Fruit fly (Drosophila melanogaster): ENCODE results near the gene tkv.

Gene tkv

DNA sequence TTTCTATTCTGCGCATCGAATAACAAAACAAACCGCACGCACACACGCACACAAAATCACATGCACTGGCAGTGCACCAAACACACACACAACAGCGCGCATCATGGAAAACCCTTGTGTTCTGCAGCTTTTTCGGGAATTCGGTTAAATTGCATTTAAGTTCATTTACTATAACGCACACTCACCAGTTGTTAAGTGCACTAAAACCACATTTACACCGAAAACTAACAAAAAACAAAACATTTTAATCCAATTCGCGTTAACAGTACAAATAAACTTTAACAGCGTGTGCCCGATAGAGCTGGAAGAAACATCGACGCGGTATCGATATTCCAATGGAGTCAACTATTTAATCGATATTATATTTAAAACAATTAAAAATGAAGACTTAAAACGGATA lies at the start of gene tkv (continued):
- TF ChIP-seq HLH4C (GFP tag; IDR thresholded peaks at IDR 0.05; ENCODE audit: partially characterized antibody) (peak; percentile 63), stwl (tag; optimal IDR thresholded peaks at IDR 0.05) (peak; percentile 46), CG2116 (GFP tag; optimal IDR thresholded peaks at IDR 0.05) (peak; percentile 14), CG30403 (GFP tag; optimal IDR thresholded peaks at IDR 0.05) (no peak), ato (GFP tag; IDR thresholded peaks at IDR 0.05; ENCODE audit: partially characterized antibody) (peak; percentile 57; the same call in 1 of the 2 replicates), unc-4 (GFP tag; IDR thresholded peaks at IDR 0.05; ENCODE audit: partially characterized antibody) (peak; percentile 82), pzg (GFP tag; optimal IDR thresholded peaks at IDR 0.05) (peak; percentile 47), CG7786 (GFP tag; optimal IDR thresholded peaks at IDR 0.05) (no peak), Doc3 (GFP tag; IDR thresholded peaks at IDR 0.05; ENCODE audit: partially characterized antibody) (peak; percentile 68), CG14014 (GFP tag; IDR thresholded peaks at IDR 0.05) (peak; percentile 10; the same call in 1 of the 2 replicates), Bgb (GFP tag; IDR thresholded peaks at IDR 0.05; ENCODE audit: partially characterized antibody) (peak; percentile 84), zen2 (GFP tag; IDR thresholded peaks at IDR 0.05; ENCODE audit: partially characterized antibody) (peak; percentile 56; the same call in 2 of the 3 replicates), CoRest (tag; optimal IDR thresholded peaks at IDR 0.05) (no peak)

DNA sequence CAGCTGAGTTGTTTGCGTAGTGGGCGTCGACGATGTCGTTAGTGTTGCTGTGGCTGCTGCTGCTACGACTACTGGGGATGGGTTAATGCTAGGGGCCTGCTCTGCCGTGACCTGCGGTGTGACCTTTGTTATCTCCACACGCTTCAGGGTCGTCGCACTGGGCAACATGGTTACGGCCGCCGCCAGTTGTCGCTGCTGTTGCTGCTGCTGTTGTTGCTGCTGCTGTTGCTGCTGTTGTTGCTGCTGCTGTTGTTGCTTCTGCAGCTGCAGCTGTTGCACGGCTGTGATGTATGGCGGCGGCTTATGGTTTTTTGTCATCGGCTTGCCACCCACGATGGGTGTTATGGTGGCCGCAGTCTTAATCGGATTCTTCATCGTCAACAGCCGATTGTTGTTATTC lies 48.9 kb upstream of the tkv start:
- TF ChIP-seq CG15696 (tag; optimal IDR thresholded peaks at IDR 0.05) (no peak), tx (GFP tag; optimal IDR thresholded peaks at IDR 0.05) (no peak), CG2116 (GFP tag; optimal IDR thresholded peaks at IDR 0.05) (no peak), Dfd (GFP tag; optimal IDR thresholded peaks at IDR 0.05) (peak in 1 of 2 experiments; percentile 68)

DNA sequence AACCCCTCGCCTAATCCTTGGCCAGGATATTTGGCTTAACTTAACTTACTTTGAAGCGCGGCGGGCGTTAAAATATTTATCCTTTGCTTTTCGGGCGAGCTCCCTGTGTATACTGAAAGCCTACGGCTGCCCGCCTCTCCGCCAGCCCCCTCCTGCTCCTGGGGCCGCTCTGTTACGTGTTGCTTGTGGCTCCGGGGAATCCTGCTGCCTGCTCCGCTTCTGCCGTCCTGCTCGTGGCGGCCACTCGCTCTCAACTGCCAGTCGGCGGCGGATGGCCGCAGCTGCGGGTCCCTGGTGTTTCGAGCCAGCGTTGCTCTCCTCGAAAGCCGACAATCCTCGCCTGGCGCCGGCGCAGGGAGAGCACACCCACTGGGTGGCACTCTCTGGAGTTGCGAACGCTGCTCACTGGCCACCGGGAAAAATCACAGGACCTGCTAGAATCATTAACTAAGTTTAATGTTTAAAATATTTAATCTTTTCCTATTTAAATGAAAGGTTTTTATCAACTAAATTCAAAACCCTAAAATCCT lies 43.5 kb upstream of the tkv start, which contains the start of gene CG14024:
CG14024 (minus strand) TSS at position 266 of the 530 bp plus-strand sequence.
- TF ChIP-seq CG14441 (GFP tag; IDR thresholded peaks at IDR 0.05): no peak
- 0 out of 2 replicates have a peak, but pooled peaks have one; percentile 14 for TF ChIP-seq unc-4 (GFP tag; IDR thresholded peaks at IDR 0.05; ENCODE audit: partially characterized antibody)
- TF ChIP-seq prd (optimal IDR thresholded peaks at IDR 0.05): no peak
- 0 out of 3 replicates have a peak, but pooled peaks have one; percentile 16 for TF ChIP-seq prd (GFP tag; IDR thresholded peaks at IDR 0.05)
- TF ChIP-seq Jarid2 (GFP tag; optimal IDR thresholded peaks at IDR 0.05): peak; percentile 16
- TF ChIP-seq sr (GFP tag; IDR thresholded peaks at IDR 0.05): no peak
- TF ChIP-seq CG2199 (GFP tag; IDR thresholded peaks at IDR 0.05): no peak
- no peak for TF ChIP-seq CG12769 (tag; optimal IDR thresholded peaks at IDR 0.05)
- TF ChIP-seq CG6689 (GFP tag; IDR thresholded peaks at IDR 0.05): peak; percentile 17; the same call in 1 of the 2 replicates
- TF ChIP-seq Kr (GFP tag; optimal IDR thresholded peaks at IDR 0.05): no peak
- peak; percentile 96 for TF ChIP-seq CG16779 (GFP tag; IDR thresholded peaks at IDR 0.05)
- no peak for TF ChIP-seq CG1602 (GFP tag; optimal IDR thresholded peaks at IDR 0.05)
- peak; percentile 44 for TF ChIP-seq Med (GFP tag)
- TF ChIP-seq corto (GFP tag; optimal IDR thresholded peaks at IDR 0.05): no peak
- TF ChIP-seq ewg (GFP tag; optimal IDR thresholded peaks at IDR 0.05): peak; percentile 93
- peak; percentile 11; the same call in 1 of the 2 replicates for TF ChIP-seq ara (GFP tag; IDR thresholded peaks at IDR 0.05)
- TF ChIP-seq zen2 (GFP tag; IDR thresholded peaks at IDR 0.05; ENCODE audit: partially characterized antibody): peak; percentile 19; the same call in 1 of the 3 replicates
- no peak for TF ChIP-seq CG8478 (optimal IDR thresholded peaks at IDR 0.05)
- TF ChIP-seq crol (GFP tag; IDR thresholded peaks at IDR 0.05): peak; percentile 80
- TF ChIP-seq Dbx (GFP tag; IDR thresholded peaks at IDR 0.05): peak; percentile 42; the same call in 1 of the 3 replicates
- peak; percentile 11; the same call in 1 of the 2 replicates for TF ChIP-seq CG9932 (GFP tag; IDR thresholded peaks at IDR 0.05)
- no peak for TF ChIP-seq pzg (GFP tag; optimal IDR thresholded peaks at IDR 0.05)
- TF ChIP-seq CG6254 (GFP tag; optimal IDR thresholded peaks at IDR 0.05): no peak
- 0 out of 3 replicates have a peak, but pooled peaks have one; percentile 51 for TF ChIP-seq CG11456 (GFP tag; IDR thresholded peaks at IDR 0.05)
- TF ChIP-seq CG17912 (GFP tag; optimal IDR thresholded peaks at IDR 0.05): no peak
- 0 out of 3 replicates have a peak, but pooled peaks have one; percentile 6 for TF ChIP-seq row (GFP tag; IDR thresholded peaks at IDR 0.05)
- TF ChIP-seq Trl (optimal IDR thresholded peaks at IDR 0.05): peak in 1 of 2 experiments; percentile 18
- TF ChIP-seq Trl (GFP tag; optimal IDR thresholded peaks at IDR 0.05): peak; percentile 14
- peak; percentile 24 for TF ChIP-seq sens (GFP tag)
- TF ChIP-seq CG42726 (GFP tag; IDR thresholded peaks at IDR 0.05; ENCODE audit: partially characterized antibody): peak; percentile 32; the same call in 1 of the 2 replicates
- peak; percentile 96 for TF ChIP-seq scrt (GFP tag; optimal IDR thresholded peaks at IDR 0.05)
- TF ChIP-seq CG4328 (GFP tag; optimal IDR thresholded peaks at IDR 0.05): no peak
- TF ChIP-seq CG34422 (GFP tag; IDR thresholded peaks at IDR 0.05): 0 out of 3 replicates have a peak, but pooled peaks have one; percentile 28
